Fruit fly (Drosophila melanogaster) whole organism, embryonic: Measurements from ENCODE around the gene Top3alpha.
A peak's percentile ranks its signal among the peaks of the same experiment; 100 is the strongest.

ENCODE experiments used
- Abd-B ChIP-seq: fragments of 200-800 bp; sonication (Bioruptor generic); optimal IDR thresholded peaks from 2 replicates; lab custom pipeline; 2018; ENCODE audit warnings: missing biosample characterization, mild to moderate bottlenecking, missing genetic modification characterization, moderate library complexity
- BtbVII ChIP-seq: fragments of 200-800 bp; sonication (Bioruptor generic); optimal IDR thresholded peaks from 3 replicates; lab custom pipeline; 2017; ENCODE audit warnings: missing biosample characterization, mild to moderate bottlenecking, missing genetic modification characterization
- CG11696 ChIP-seq: fragments of 200-800 bp; sonication (Bioruptor generic); IDR thresholded peaks from 2 replicates; pipeline ENCODE4 v1.3.6; 2022; ENCODE audit warnings: missing biosample characterization, missing genetic modification characterization
- CG13287 ChIP-seq: fragments of 200-800 bp; sonication (Bioruptor generic); IDR thresholded peaks from 2 replicates; pipeline ENCODE4 v1.3.6; 2022; ENCODE audit warnings: missing biosample characterization, missing genetic modification characterization; ENCODE audit not compliant: partially characterized antibody
- CG13624 ChIP-seq: fragments of 200-800 bp; sonication (Bioruptor generic); optimal IDR thresholded peaks from 2 replicates; lab custom pipeline; 2016; ENCODE audit warnings: missing biosample characterization, missing genetic modification characterization
- CG13894 ChIP-seq: fragments of 200-800 bp; sonication (Bioruptor generic); optimal IDR thresholded peaks from 3 replicates; lab custom pipeline; 2018; ENCODE audit warnings: missing biosample characterization, mild to moderate bottlenecking, missing genetic modification characterization, moderate library complexity
- CG17328 ChIP-seq: fragments of 200-800 bp; sonication (Bioruptor generic); IDR thresholded peaks from 2 replicates; pipeline ENCODE4 v1.3.6; 2022; ENCODE audit warnings: missing biosample characterization, missing genetic modification characterization
- CG2116 ChIP-seq: fragments of 200-800 bp; sonication (Bioruptor generic); optimal IDR thresholded peaks from 3 replicates; lab custom pipeline; 2018; ENCODE audit warnings: missing biosample characterization, mild to moderate bottlenecking, missing genetic modification characterization
- CG2129 ChIP-seq: fragments of 200-800 bp; sonication (Bioruptor generic); IDR thresholded peaks from 2 replicates; pipeline ENCODE4 v1.3.6; 2022; ENCODE audit warnings: missing biosample characterization, missing genetic modification characterization; ENCODE audit not compliant: partially characterized antibody
- CG2678 ChIP-seq: fragments of 200-800 bp; sonication (Bioruptor generic); optimal IDR thresholded peaks from 3 replicates; lab custom pipeline; 2019; ENCODE audit warnings: missing biosample characterization, mild to moderate bottlenecking, missing genetic modification characterization, moderate library complexity
- CG30431 ChIP-seq: fragments of 200-800 bp; sonication (Bioruptor generic); optimal IDR thresholded peaks from 2 replicates; lab custom pipeline; 2017; ENCODE audit warnings: missing biosample characterization, missing genetic modification characterization
- CG33213 ChIP-seq: fragments of 200-800 bp; sonication (Bioruptor generic); optimal IDR thresholded peaks from 3 replicates; lab custom pipeline; 2016; ENCODE audit warnings: missing biosample characterization, missing genetic modification characterization
- CG4424 ChIP-seq: fragments of 200-800 bp; sonication (Bioruptor generic); optimal IDR thresholded peaks from 3 replicates; lab custom pipeline; 2016; ENCODE audit warnings: missing biosample characterization, missing genetic modification characterization
- CG4730 ChIP-seq: fragments of 200-800 bp; sonication (Bioruptor generic); IDR thresholded peaks from 2 replicates; pipeline ENCODE4 v1.3.6; 2022; ENCODE audit warnings: missing biosample characterization, missing genetic modification characterization
- CG6654 ChIP-seq: fragments of 200-800 bp; sonication (Bioruptor generic); optimal IDR thresholded peaks from 2 replicates; lab custom pipeline; 2017; ENCODE audit warnings: missing biosample characterization, mild to moderate bottlenecking, missing genetic modification characterization
- CG7372 ChIP-seq: fragments of 200-800 bp; sonication (Bioruptor generic); IDR thresholded peaks from 2 replicates; pipeline ENCODE4 v1.3.6; 2022; ENCODE audit warnings: missing biosample characterization, missing genetic modification characterization
- CG7928 ChIP-seq: fragments of 200-800 bp; sonication (Bioruptor generic); optimal IDR thresholded peaks from 2 replicates; lab custom pipeline; 2017; ENCODE audit warnings: missing biosample characterization, mild to moderate bottlenecking, missing genetic modification characterization
- CG8924 ChIP-seq: fragments of 200-800 bp; optimal IDR thresholded peaks from 3 replicates; lab custom pipeline; 2019; ENCODE audit warnings: missing biosample characterization, mild to moderate bottlenecking, missing genetic modification characterization, moderate library complexity
- CG8944 ChIP-seq: fragments of 200-800 bp; sonication (Bioruptor generic); optimal IDR thresholded peaks from 3 replicates; lab custom pipeline; 2016; ENCODE audit warnings: missing biosample characterization, missing genetic modification characterization
- CG9727 ChIP-seq: fragments of 200-800 bp; sonication (Bioruptor generic); optimal IDR thresholded peaks from 3 replicates; lab custom pipeline; 2017; ENCODE audit warnings: missing biosample characterization, mild to moderate bottlenecking, missing genetic modification characterization
- E2f1 ChIP-seq: fragments of 200-800 bp; sonication (Bioruptor generic); IDR thresholded peaks from 2 replicates; pipeline ENCODE4 v1.3.6; 2022; ENCODE audit warnings: missing biosample characterization, missing genetic modification characterization
- Ets97D ChIP-seq: fragments of 200-800 bp; sonication (Bioruptor generic); optimal IDR thresholded peaks from 3 replicates; lab custom pipeline; 2016; ENCODE audit warnings: missing biosample characterization, missing genetic modification characterization
- Fer3 ChIP-seq: fragments of 200-800 bp; sonication (Bioruptor generic); optimal IDR thresholded peaks from 2 replicates; lab custom pipeline; 2018; ENCODE audit warnings: missing biosample characterization, mild to moderate bottlenecking, missing genetic modification characterization, moderate library complexity
- GATAe ChIP-seq: fragments of 200-800 bp; sonication (Bioruptor generic); conservative IDR thresholded peaks from 2 replicates; pipeline ENCODE4 v1.3.6; 2022; ENCODE audit warnings: missing biosample characterization, missing genetic modification characterization
- HHEX ChIP-seq: fragments of 200-800 bp; sonication (Bioruptor generic); optimal IDR thresholded peaks from 3 replicates; lab custom pipeline; 2017; ENCODE audit warnings: missing biosample characterization, mild to moderate bottlenecking, missing genetic modification characterization, missing genetic modification reagents
- HmgD ChIP-seq: fragments of 200-800 bp; sonication (Bioruptor generic); optimal IDR thresholded peaks from 3 replicates; lab custom pipeline; 2016; ENCODE audit warnings: missing biosample characterization, missing genetic modification characterization
- Jarid2 ChIP-seq: fragments of 200-800 bp; sonication (Bioruptor generic); optimal IDR thresholded peaks from 3 replicates; lab custom pipeline; 2017; ENCODE audit warnings: mild to moderate bottlenecking, missing biosample characterization, missing genetic modification reagents, missing genetic modification characterization
- Lhr ChIP-seq: fragments of 200-800 bp; sonication (Bioruptor generic); optimal IDR thresholded peaks from 3 replicates; lab custom pipeline; 2017; ENCODE audit warnings: mild to moderate bottlenecking, missing biosample characterization, missing genetic modification reagents, missing genetic modification characterization
- MBD-R2 ChIP-seq: fragments of 200-800 bp; sonication (Bioruptor generic); IDR thresholded peaks from 2 replicates; pipeline ENCODE4 v1.3.6; 2022; ENCODE audit warnings: missing biosample characterization, missing genetic modification characterization
- NC2β ChIP-seq: fragments of 200-800 bp; sonication (Bioruptor generic); optimal IDR thresholded peaks from 2 replicates; lab custom pipeline; 2016; ENCODE audit warnings: missing biosample characterization, missing genetic modification characterization
- NK7.1 ChIP-seq: fragments of 200-800 bp; sonication (Bioruptor generic); optimal IDR thresholded peaks from 3 replicates; lab custom pipeline; 2016; ENCODE audit warnings: missing biosample characterization, missing genetic modification characterization
- Opbp ChIP-seq: fragments of 200-800 bp; sonication (Bioruptor generic); IDR thresholded peaks from 3 replicates; pipeline ENCODE4 v1.3.6; 2022; ENCODE audit warnings: missing biosample characterization, missing genetic modification characterization; ENCODE audit not compliant: partially characterized antibody
- Tbp ChIP-seq: fragments of >200 bp; optimal IDR thresholded peaks from 2 replicates; lab custom pipeline; 2018; ENCODE audit warnings: missing biosample characterization, missing genetic modification characterization
- amos ChIP-seq: fragments of 200-800 bp; sonication (Bioruptor generic); IDR thresholded peaks from 2 replicates; pipeline ENCODE4 v1.3.6; 2022; ENCODE audit warnings: missing biosample characterization, missing genetic modification characterization; ENCODE audit not compliant: partially characterized antibody
- bab2 ChIP-seq: fragments of 200-800 bp; sonication (Bioruptor generic); optimal IDR thresholded peaks from 2 replicates; lab custom pipeline; 2016; ENCODE audit warnings: missing biosample characterization, missing genetic modification characterization
- br ChIP-seq: fragments of >200 bp; optimal IDR thresholded peaks from 2 replicates; lab custom pipeline; 2017
- chinmo ChIP-seq: fragments of 200-800 bp; sonication (Bioruptor generic); IDR thresholded peaks from 4 replicates; pipeline ENCODE4 v1.3.6; 2022; ENCODE audit warnings: missing biosample characterization, missing genetic modification characterization; ENCODE audit not compliant: partially characterized antibody
- chm ChIP-seq: fragments of 200-800 bp; sonication (Bioruptor generic); IDR thresholded peaks from 2 replicates; pipeline ENCODE4 v1.3.6; 2022; ENCODE audit warnings: missing biosample characterization, missing genetic modification characterization
- exex ChIP-seq: fragments of 200-800 bp; sonication (Bioruptor generic); optimal IDR thresholded peaks from 4 replicates; lab custom pipeline; 2018; ENCODE audit warnings: missing biosample characterization, mild to moderate bottlenecking, missing genetic modification characterization, moderate library complexity
- fd102C ChIP-seq: fragments of 200-800 bp; sonication (Bioruptor generic); optimal IDR thresholded peaks from 2 replicates; lab custom pipeline; 2018; ENCODE audit warnings: missing biosample characterization, mild to moderate bottlenecking, missing genetic modification characterization, moderate library complexity
- gro ChIP-seq: fragments of 200-800 bp; sonication (Bioruptor generic); optimal IDR thresholded peaks from 2 replicates; lab custom pipeline; 2016; ENCODE audit warnings: missing biosample characterization, missing genetic modification characterization
- gsb-n ChIP-seq: fragments of 200-800 bp; sonication (Bioruptor generic); optimal IDR thresholded peaks from 3 replicates; lab custom pipeline; 2018; ENCODE audit warnings: missing biosample characterization, mild to moderate bottlenecking, missing genetic modification characterization
- hb ChIP-seq: fragments of 200-800 bp; sonication (Bioruptor generic); IDR thresholded peaks from 3 replicates; pipeline ENCODE4 v1.3.6; 2022; ENCODE audit warnings: missing biosample characterization, missing genetic modification characterization; ENCODE audit not compliant: partially characterized antibody
- odd ChIP-seq: fragments of 200-800 bp; sonication (Bioruptor generic); optimal IDR thresholded peaks from 2 replicates; lab custom pipeline; 2017; ENCODE audit warnings: missing biosample characterization, mild to moderate bottlenecking, missing genetic modification characterization
- onecut ChIP-seq: fragments of 200-800 bp; sonication (Bioruptor generic); IDR thresholded peaks from 2 replicates; pipeline ENCODE4 v1.3.6; 2022; ENCODE audit warnings: missing biosample characterization, missing genetic modification characterization
- pho ChIP-seq: fragments of 200-800 bp; sonication (Bioruptor generic); optimal IDR thresholded peaks from 2 replicates; lab custom pipeline; 2016; ENCODE audit warnings: missing biosample characterization, missing genetic modification characterization
- pros ChIP-seq: fragments of 200-800 bp; sonication (Bioruptor generic); optimal IDR thresholded peaks from 3 replicates; lab custom pipeline; 2019; ENCODE audit warnings: missing biosample characterization, mild to moderate bottlenecking, missing genetic modification characterization, moderate library complexity
- stc ChIP-seq: fragments of 200-800 bp; sonication (Bioruptor generic); IDR thresholded peaks from 2 replicates; pipeline ENCODE4 v1.3.6; 2022; ENCODE audit warnings: missing biosample characterization, missing genetic modification characterization
- stwl ChIP-seq: fragments of 200-800 bp; sonication (Bioruptor generic); optimal IDR thresholded peaks from 3 replicates; lab custom pipeline; 2018; ENCODE audit warnings: missing biosample characterization, mild to moderate bottlenecking, missing genetic modification characterization, moderate library complexity
- trem ChIP-seq: fragments of 200-800 bp; optimal IDR thresholded peaks from 3 replicates; lab custom pipeline; 2019; ENCODE audit warnings: missing biosample characterization, mild to moderate bottlenecking, missing genetic modification characterization, moderate library complexity
- wdn ChIP-seq: fragments of 200-800 bp; sonication (Bioruptor generic); IDR thresholded peaks from 2 replicates; pipeline ENCODE4 v1.3.6; 2022; ENCODE audit warnings: missing biosample characterization, missing genetic modification characterization

Gene Top3alpha

dm6 chr2L:19542268-19542773 lies 44.4 kb downstream of the Top3alpha start (continued):
- TF ChIP-seq Opbp (GFP tag; lab: Robert Waterston, UW) (peak; percentile 83; the same call in 2 of the 3 replicates), CG7928 (GFP tag; lab: Kevin White, UChicago) (no peak), HmgD (GFP tag; lab: Kevin White, UChicago) (peak; percentile 38), amos (peak; percentile 79; the same call in 1 of the 2 replicates), E2f1 (GFP tag; lab: Robert Waterston, UW) (no peak), CG13624 (GFP tag; lab: Kevin White, UChicago) (peak; percentile 65), GATAe (GFP tag; lab: Robert Waterston, UW) (no peak), gro (GFP tag; lab: Kevin White, UChicago) (no peak), CG13894 (tag; lab: Kevin White, UChicago) (peak; percentile 28), exex (peak; percentile 10), CG13287 (GFP tag; lab: Robert Waterston, UW) (peak; percentile 96), br (lab: Kevin White, UChicago) (no peak), Fer3 (tag; lab: Kevin White, UChicago) (no peak), CG17328 (GFP tag; lab: Robert Waterston, UW) (no peak), CG4424 (GFP tag; lab: Kevin White, UChicago) (no peak), CG2129 (peak; percentile 62), gsb-n (tag; lab: Kevin White, UChicago) (no peak), onecut (GFP tag; lab: Robert Waterston, UW) (peak; percentile 8; the same call in 1 of the 2 replicates), Jarid2 (GFP tag; lab: Kevin White, UChicago) (peak; percentile 1), MBD-R2 (GFP tag; lab: Robert Waterston, UW) (peak; percentile 71), CG11696 (GFP tag; lab: Robert Waterston, UW) (no peak), CG8944 (GFP tag; lab: Kevin White, UChicago) (no peak), CG6654 (GFP tag; lab: Kevin White, UChicago) (no peak), pho (GFP tag; lab: Kevin White, UChicago) (no peak), CG9727 (GFP tag; lab: Kevin White, UChicago) (no peak), stwl (peak; percentile 96), Lhr (no peak), NK7.1 (GFP tag; lab: Kevin White, UChicago) (no peak), wdn (no peak), CG8924 (tag; lab: Kevin White, UChicago) (no peak), bab2 (GFP tag; lab: Kevin White, UChicago) (no peak), trem (tag; lab: Kevin White, UChicago) (peak; percentile 49), fd102C (no peak), CG30431 (GFP tag; lab: Kevin White, UChicago) (no peak), chinmo (GFP tag; lab: Robert Waterston, UW) (peak; percentile 66; the same call in 2 of the 4 replicates), Tbp (GFP tag; lab: Kevin White, UChicago) (no peak), NC2β (GFP tag; lab: Kevin White, UChicago) (no peak), CG2678 (tag; lab: Kevin White, UChicago) (peak; percentile 8), CG33213 (peak; percentile 19), pros (GFP tag; lab: Kevin White, UChicago) (no peak), BtbVII (GFP tag; lab: Kevin White, UChicago) (peak; percentile 18), CG2116 (GFP tag; lab: Kevin White, UChicago) (peak; percentile 78), Abd-B (GFP tag; lab: Kevin White, UChicago) (peak; percentile 46), stc (GFP tag; lab: Robert Waterston, UW) (no peak), Ets97D (GFP tag; lab: Kevin White, UChicago) (peak; percentile 10), CG7372 (GFP tag; lab: Robert Waterston, UW) (no peak), chm (GFP tag; lab: Robert Waterston, UW) (0 out of 2 replicates have a peak, but pooled peaks have one; percentile 11), odd (GFP tag; lab: Kevin White, UChicago) (no peak), CG4730 (GFP tag; lab: Robert Waterston, UW) (no peak), HHEX (GFP tag; lab: Kevin White, UChicago) (no peak), hb (GFP tag; lab: Robert Waterston, UW) (peak; percentile 82; the same call in 1 of the 3 replicates)
